Fruit fly (Drosophila melanogaster): ENCODE measurements around the gene CG12104.

The CG12104 gene

dm6 chr3L:1584003-1584402 lies 18.5 kb downstream of the CG12104 start (continued):
- TF ChIP-seq sqz (GFP tag; optimal IDR thresholded peaks at IDR 0.05) (no peak), Kr (GFP tag; optimal IDR thresholded peaks at IDR 0.05) (no peak), zfh2 (GFP tag; optimal IDR thresholded peaks at IDR 0.05) (no peak), HLH4C (GFP tag; IDR thresholded peaks at IDR 0.05; ENCODE audit: partially characterized antibody) (no peak), CG8281 (tag; optimal IDR thresholded peaks at IDR 0.05) (no peak), danr (GFP tag; IDR thresholded peaks at IDR 0.05) (no peak), Sry-δ (GFP tag; optimal IDR thresholded peaks at IDR 0.05) (no peak), Dad (GFP tag; optimal IDR thresholded peaks at IDR 0.05) (no peak), corto (GFP tag; optimal IDR thresholded peaks at IDR 0.05) (no peak), Atf6 (GFP tag; IDR thresholded peaks at IDR 0.05) (peak; percentile 36; the same call in 1 of the 2 replicates), dysf (GFP tag; IDR thresholded peaks at IDR 0.05) (peak; percentile 62; the same call in 2 of the 3 replicates), eve (GFP tag; optimal IDR thresholded peaks at IDR 0.05) (peak in 1 of 2 experiments; percentile 87), Abd-B (GFP tag; optimal IDR thresholded peaks at IDR 0.05) (peak; percentile 41), CG8388 (GFP tag; optimal IDR thresholded peaks at IDR 0.05) (peak; percentile 62), CG9817 (tag; optimal IDR thresholded peaks at IDR 0.05) (peak; percentile 39), CG34422 (GFP tag; IDR thresholded peaks at IDR 0.05) (peak; percentile 65; the same call in 2 of the 3 replicates), YL-1 (GFP tag; optimal IDR thresholded peaks at IDR 0.05) (no peak), cwo (GFP tag; optimal IDR thresholded peaks at IDR 0.05) (peak; percentile 24), CG17328 (GFP tag; IDR thresholded peaks at IDR 0.05) (peak; percentile 78), CG10209 (GFP tag; optimal IDR thresholded peaks at IDR 0.05) (peak; percentile 69), zf30C (GFP tag; optimal IDR thresholded peaks at IDR 0.05) (peak; percentile 22), bigmax (GFP tag; optimal IDR thresholded peaks at IDR 0.05) (no peak), prd (optimal IDR thresholded peaks at IDR 0.05) (no peak), prd (GFP tag; IDR thresholded peaks at IDR 0.05) (peak; percentile 86), CG2875 (GFP tag; optimal IDR thresholded peaks at IDR 0.05) (peak; percentile 56), CG30403 (GFP tag; optimal IDR thresholded peaks at IDR 0.05) (peak; percentile 68), D (optimal IDR thresholded peaks at IDR 0.05) (no peak), D (GFP tag; optimal IDR thresholded peaks at IDR 0.05) (no peak), Dp (GFP tag; optimal IDR thresholded peaks at IDR 0.05) (no peak), CG14441 (GFP tag; IDR thresholded peaks at IDR 0.05) (peak; percentile 76), CG17612 (GFP tag; IDR thresholded peaks at IDR 0.05) (no peak), CG6272 (GFP tag; IDR thresholded peaks at IDR 0.05) (no peak), bowl (GFP tag; IDR thresholded peaks at IDR 0.05) (peak; percentile 57; the same call in 1 of the 2 replicates), CG7556 (GFP tag; optimal IDR thresholded peaks at IDR 0.05) (peak; percentile 33), BtbVII (GFP tag; optimal IDR thresholded peaks at IDR 0.05) (no peak), seq (GFP tag; IDR thresholded peaks at IDR 0.05) (peak; percentile 22; the same call in 1 of the 2 replicates), CG8924 (tag; optimal IDR thresholded peaks at IDR 0.05) (peak; percentile 69), sisA (GFP tag; IDR thresholded peaks at IDR 0.05) (peak; percentile 30; the same call in 1 of the 2 replicates), Fer1 (GFP tag; optimal IDR thresholded peaks at IDR 0.05) (no peak), trem (tag; optimal IDR thresholded peaks at IDR 0.05) (peak; percentile 0), CG2129 (GFP tag; IDR thresholded peaks at IDR 0.05; ENCODE audit: partially characterized antibody) (no peak)

DNA sequence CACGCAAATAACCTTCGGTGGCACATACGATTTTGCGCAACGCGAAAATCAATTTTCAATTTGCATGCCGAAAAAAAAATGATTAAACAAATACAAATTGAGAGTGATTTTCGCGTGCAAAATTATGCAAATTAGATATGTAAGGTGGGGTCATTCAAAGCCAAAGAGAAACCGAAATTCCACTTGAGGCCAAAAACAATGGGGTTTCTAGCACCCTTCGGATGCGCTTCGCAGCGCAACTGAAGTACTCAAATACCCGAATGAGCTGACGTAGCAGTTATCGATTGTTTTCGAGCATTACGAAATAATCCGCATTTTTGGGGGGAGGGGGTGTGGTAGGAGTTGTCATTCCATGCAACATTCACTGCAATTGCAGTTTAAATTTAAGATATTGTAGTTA lies 21.7 kb downstream of the CG12104 start:
- TF ChIP-seq CG10274 (GFP tag; optimal IDR thresholded peaks at IDR 0.05) (peak; percentile 90), eve (GFP tag; optimal IDR thresholded peaks at IDR 0.05) (peak in 1 of 2 experiments; percentile 78), Ptx1 (GFP tag; IDR thresholded peaks at IDR 0.05) (no peak), CG13123 (GFP tag; optimal IDR thresholded peaks at IDR 0.05) (no peak), H15 (GFP tag; IDR thresholded peaks at IDR 0.05) (no peak), CG16779 (GFP tag; IDR thresholded peaks at IDR 0.05) (no peak), trh (GFP tag; optimal IDR thresholded peaks at IDR 0.05) (no peak), Ets65A (GFP tag) (peak; percentile 9)
